Fruit fly (Drosophila melanogaster) whole organism, pupa: ENCODE results near the gene CG31482.

Experiments used
- CG10348 ChIP-seq: fragments of 200-800 bp; sonication (Bioruptor generic); IDR thresholded peaks from 2 replicates; pipeline ENCODE4 v1.3.6; 2022; ENCODE audit warnings: missing biosample characterization, missing genetic modification characterization
- CG13204 ChIP-seq: fragments of 200-800 bp; sonication (Bioruptor generic); optimal IDR thresholded peaks from 2 replicates; lab custom pipeline; 2018; ENCODE audit warnings: missing biosample characterization, mild to moderate bottlenecking, missing genetic modification characterization, moderate library complexity
- CG15710 ChIP-seq: fragments of 200-800 bp; sonication (Bioruptor generic); optimal IDR thresholded peaks from 2 replicates; lab custom pipeline; 2018; ENCODE audit warnings: missing biosample characterization, mild to moderate bottlenecking, missing genetic modification characterization, moderate library complexity
- CG4496 ChIP-seq: fragments of 200-800 bp; sonication (Bioruptor generic); IDR thresholded peaks from 3 replicates; pipeline ENCODE4 v1.3.6; 2022; ENCODE audit warnings: missing biosample characterization, missing genetic modification characterization
- CG8159 ChIP-seq: fragments of 200-800 bp; sonication (Bioruptor generic); optimal IDR thresholded peaks from 3 replicates; lab custom pipeline; 2018; ENCODE audit warnings: missing biosample characterization, mild to moderate bottlenecking, missing genetic modification characterization, moderate library complexity
- Snoo ChIP-seq: fragments of 200-800 bp; sonication (Bioruptor generic); optimal IDR thresholded peaks from 3 replicates; lab custom pipeline; 2017; ENCODE audit warnings: missing biosample characterization, mild to moderate bottlenecking, missing genetic modification characterization, inconsistent platforms

dm6 chr3R:6568835-6569234, 32.2 kb upstream of the CG31482 start:
- TF ChIP-seq CG8159 (tag; lab: Kevin White, UChicago) = no peak
- no peak for TF ChIP-seq Snoo (tag; lab: Kevin White, UChicago)
- TF ChIP-seq CG4496 (GFP tag; lab: Robert Waterston, UW) = no peak
- no peak for TF ChIP-seq CG10348 (GFP tag; lab: Robert Waterston, UW)
- no peak for TF ChIP-seq CG15710 (tag; lab: Kevin White, UChicago)
- no peak for TF ChIP-seq CG13204 (GFP tag; lab: Kevin White, UChicago)
